Fruit fly (Drosophila melanogaster): ENCODE measurements around the gene CG1824.

Gene CG1824

DNA sequence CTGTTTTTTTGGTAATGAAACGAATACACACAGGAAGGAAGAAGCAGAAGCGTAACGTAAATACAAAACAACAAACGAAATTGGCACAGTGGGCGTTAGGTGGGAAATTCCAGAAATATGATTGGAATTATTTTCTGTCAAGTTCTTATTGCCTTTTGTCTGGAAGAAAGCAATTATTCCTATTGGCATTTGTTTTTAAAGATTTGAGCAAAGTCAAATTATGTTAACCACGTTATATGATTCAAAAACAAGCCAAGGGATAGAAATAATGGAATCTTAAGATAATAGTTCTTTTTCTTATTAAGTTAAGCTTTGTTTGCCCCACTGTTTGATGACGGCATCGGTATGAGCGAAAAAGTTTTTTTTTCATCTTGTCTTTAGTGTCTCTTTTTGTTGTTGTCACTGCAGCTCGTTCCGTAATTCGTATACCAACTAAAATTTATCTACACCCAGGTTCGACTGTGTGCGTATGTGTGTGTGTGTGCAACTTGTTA lies 15.9 kb downstream of the CG1824 start:
- TF ChIP-seq usp (GFP tag; optimal IDR thresholded peaks at IDR 0.05) (no peak), Hr78 (GFP tag; optimal IDR thresholded peaks at IDR 0.05) (no peak), N (GFP tag; optimal IDR thresholded peaks at IDR 0.05) (no peak), Vsx2 (GFP tag; optimal IDR thresholded peaks at IDR 0.05; ENCODE audit: partially characterized antibody) (no peak), tai (GFP tag; optimal IDR thresholded peaks at IDR 0.05) (peak; percentile 87), rgr (GFP tag; optimal IDR thresholded peaks at IDR 0.05) (peak; percentile 96), jim (GFP tag; optimal IDR thresholded peaks at IDR 0.05) (peak; percentile 57), brk (GFP tag; optimal IDR thresholded peaks at IDR 0.05) (peak; percentile 81), Jra (GFP tag; optimal IDR thresholded peaks at IDR 0.05) (peak; percentile 83), GATAd (GFP tag; optimal IDR thresholded peaks at IDR 0.05) (peak; percentile 80), Hnf4 (GFP tag; optimal IDR thresholded peaks at IDR 0.05) (peak; percentile 94), woc (GFP tag; optimal IDR thresholded peaks at IDR 0.05) (peak; percentile 96), sage (GFP tag; optimal IDR thresholded peaks at IDR 0.05) (peak; percentile 91), h (GFP tag; optimal IDR thresholded peaks at IDR 0.05) (peak; percentile 98), fru (GFP tag; optimal IDR thresholded peaks at IDR 0.05) (peak; percentile 98), dmrt93B (GFP tag; optimal IDR thresholded peaks at IDR 0.05) (peak; percentile 96), Hr83 (GFP tag; optimal IDR thresholded peaks at IDR 0.05; ENCODE audit: poor library complexity, severe bottlenecking) (no peak), psq (GFP tag; optimal IDR thresholded peaks at IDR 0.05) (peak; percentile 73), dsf (GFP tag; optimal IDR thresholded peaks at IDR 0.05; ENCODE audit: borderline replicate concordance) (peak; percentile 82), Mio (GFP tag; optimal IDR thresholded peaks at IDR 0.05) (peak; percentile 78), Abd-B (GFP tag; optimal IDR thresholded peaks at IDR 0.05) (no peak), HLH106 (tag; optimal IDR thresholded peaks at IDR 0.05) (peak; percentile 99), foxo (GFP tag; optimal IDR thresholded peaks at IDR 0.05) (peak; percentile 80 to 98), Dif (GFP tag; optimal IDR thresholded peaks at IDR 0.05; ENCODE audit: partially characterized antibody) (no peak), dl (GFP tag; optimal IDR thresholded peaks at IDR 0.05; ENCODE audit: insufficient read depth in 1 of 2, partially characterized antibody in 2 of 2) (no peak), Myc (optimal IDR thresholded peaks at IDR 0.05) (no peak), CG32264 (GFP tag; optimal IDR thresholded peaks at IDR 0.05) (peak; percentile 92), OdsH (GFP tag; optimal IDR thresholded peaks at IDR 0.05) (peak; percentile 95), Dfd (GFP tag; optimal IDR thresholded peaks at IDR 0.05) (peak; percentile 78), br (GFP tag; optimal IDR thresholded peaks at IDR 0.05) (peak; percentile 97), CG9705 (GFP tag; optimal IDR thresholded peaks at IDR 0.05) (peak; percentile 97), lola (GFP tag; optimal IDR thresholded peaks at IDR 0.05) (no peak), Sp1 (GFP tag; optimal IDR thresholded peaks at IDR 0.05) (peak; percentile 98), ey (GFP tag; optimal IDR thresholded peaks at IDR 0.05) (peak; percentile 97), Rel (GFP tag; optimal IDR thresholded peaks at IDR 0.05) (peak; percentile 85), Rel (tag; optimal IDR thresholded peaks at IDR 0.05) (peak; percentile 84), sv (GFP tag; optimal IDR thresholded peaks at IDR 0.05) (peak; percentile 97), CrebA (GFP tag; optimal IDR thresholded peaks at IDR 0.05; ENCODE audit: borderline replicate concordance) (peak; percentile 77), pan (optimal IDR thresholded peaks at IDR 0.05) (no peak)

DNA sequence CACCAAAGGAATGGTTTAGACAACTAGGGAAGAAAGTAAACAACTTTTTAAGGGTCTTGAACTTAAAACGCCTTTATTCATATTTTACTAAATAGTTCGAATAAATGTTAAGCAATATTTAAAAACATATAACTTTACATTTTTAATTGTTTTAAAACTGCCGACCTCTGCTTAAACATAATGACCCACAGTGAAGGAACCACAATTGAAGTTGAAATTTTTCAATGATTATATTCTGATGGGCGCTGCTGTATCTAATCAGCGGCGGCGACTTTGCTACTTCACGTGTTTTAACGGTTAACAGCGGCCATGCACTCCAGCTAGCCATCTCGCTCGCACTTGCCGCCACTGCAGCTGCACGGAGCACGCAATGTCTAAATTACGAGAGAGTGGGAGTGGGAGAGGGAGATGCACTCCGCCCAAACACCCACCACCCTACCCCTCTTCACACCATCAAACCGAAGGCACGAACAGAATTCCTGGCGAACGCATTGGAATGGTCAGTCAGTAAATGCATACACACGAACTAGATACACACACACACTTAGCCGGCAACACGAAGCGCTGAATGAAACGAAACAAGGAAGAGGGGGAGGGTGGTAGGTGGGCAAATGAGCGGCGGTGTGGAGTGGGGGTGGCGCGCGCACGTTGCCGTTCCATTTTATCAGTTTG lies 16.6 kb downstream of the CG1824 start:
- peak; percentile 29 for TF ChIP-seq dmrt93B (GFP tag; optimal IDR thresholded peaks at IDR 0.05)
- TF ChIP-seq Vsx2 (GFP tag; optimal IDR thresholded peaks at IDR 0.05; ENCODE audit: partially characterized antibody), result no peak
- TF ChIP-seq OdsH (GFP tag; optimal IDR thresholded peaks at IDR 0.05), result no peak
- no peak for TF ChIP-seq Mio (GFP tag; optimal IDR thresholded peaks at IDR 0.05)
- TF ChIP-seq dsf (GFP tag; optimal IDR thresholded peaks at IDR 0.05; ENCODE audit: borderline replicate concordance), result no peak
- TF ChIP-seq pan (optimal IDR thresholded peaks at IDR 0.05), result no peak
- TF ChIP-seq Hnf4 (GFP tag; optimal IDR thresholded peaks at IDR 0.05), result peak; percentile 28
- TF ChIP-seq Sp1 (GFP tag; optimal IDR thresholded peaks at IDR 0.05), result peak; percentile 53
- peak; percentile 9 for TF ChIP-seq Hr83 (GFP tag; optimal IDR thresholded peaks at IDR 0.05; ENCODE audit: poor library complexity, severe bottlenecking)
- no peak for TF ChIP-seq GATAd (GFP tag; optimal IDR thresholded peaks at IDR 0.05)
- TF ChIP-seq Jra (GFP tag; optimal IDR thresholded peaks at IDR 0.05), result no peak
- TF ChIP-seq HLH106 (tag; optimal IDR thresholded peaks at IDR 0.05), result peak; percentile 54
- peak; percentile 7 for TF ChIP-seq rgr (GFP tag; optimal IDR thresholded peaks at IDR 0.05)
- no peak for TF ChIP-seq Rel (GFP tag; optimal IDR thresholded peaks at IDR 0.05)
- TF ChIP-seq Rel (tag; optimal IDR thresholded peaks at IDR 0.05), result no peak
- no peak for TF ChIP-seq jim (GFP tag; optimal IDR thresholded peaks at IDR 0.05)
- TF ChIP-seq usp (GFP tag; optimal IDR thresholded peaks at IDR 0.05), result no peak
- TF ChIP-seq Dif (GFP tag; optimal IDR thresholded peaks at IDR 0.05; ENCODE audit: partially characterized antibody), result peak; percentile 41
- TF ChIP-seq Abd-B (GFP tag; optimal IDR thresholded peaks at IDR 0.05), result no peak
- TF ChIP-seq CG32264 (GFP tag; optimal IDR thresholded peaks at IDR 0.05), result no peak
- TF ChIP-seq sage (GFP tag; optimal IDR thresholded peaks at IDR 0.05), result no peak
- TF ChIP-seq ey (GFP tag; optimal IDR thresholded peaks at IDR 0.05), result peak; percentile 44
- no peak for TF ChIP-seq lola (GFP tag; optimal IDR thresholded peaks at IDR 0.05)
- no peak for TF ChIP-seq N (GFP tag; optimal IDR thresholded peaks at IDR 0.05)
- no peak for TF ChIP-seq Myc (optimal IDR thresholded peaks at IDR 0.05)
- no peak for TF ChIP-seq tai (GFP tag; optimal IDR thresholded peaks at IDR 0.05)
- TF ChIP-seq dl (GFP tag; optimal IDR thresholded peaks at IDR 0.05; ENCODE audit: insufficient read depth in 1 of 2, partially characterized antibody in 2 of 2), result no peak
- TF ChIP-seq h (GFP tag; optimal IDR thresholded peaks at IDR 0.05), result peak; percentile 34
- TF ChIP-seq br (GFP tag; optimal IDR thresholded peaks at IDR 0.05), result peak; percentile 47
- TF ChIP-seq CrebA (GFP tag; optimal IDR thresholded peaks at IDR 0.05; ENCODE audit: borderline replicate concordance), result no peak
- TF ChIP-seq fru (GFP tag; optimal IDR thresholded peaks at IDR 0.05), result peak; percentile 48
- TF ChIP-seq psq (GFP tag; optimal IDR thresholded peaks at IDR 0.05), result peak; percentile 55
- peak in 1 of 2 experiments; percentile 58 for TF ChIP-seq foxo (GFP tag; optimal IDR thresholded peaks at IDR 0.05)
- no peak for TF ChIP-seq Dfd (GFP tag; optimal IDR thresholded peaks at IDR 0.05)
- no peak for TF ChIP-seq sv (GFP tag; optimal IDR thresholded peaks at IDR 0.05)
- TF ChIP-seq woc (GFP tag; optimal IDR thresholded peaks at IDR 0.05), result no peak
- no peak for TF ChIP-seq CG9705 (GFP tag; optimal IDR thresholded peaks at IDR 0.05)
- TF ChIP-seq brk (GFP tag; optimal IDR thresholded peaks at IDR 0.05), result no peak
- no peak for TF ChIP-seq Hr78 (GFP tag; optimal IDR thresholded peaks at IDR 0.05)

Data from whole organism, wandering third instar larva.